Fruit fly (Drosophila melanogaster) whole organism, embryonic: Measurements from ENCODE around the gene Enoph.

Experiments used
- ATbp ChIP-seq: fragments of 200-800 bp; sonication (Bioruptor generic); optimal IDR thresholded peaks from 2 replicates; lab custom pipeline; 2017; ENCODE audit warnings: missing biosample characterization, mild to moderate bottlenecking, missing genetic modification characterization, missing genetic modification reagents
- Asciz ChIP-seq: fragments of 200-800 bp; sonication (Bioruptor generic); optimal IDR thresholded peaks from 2 replicates; lab custom pipeline; 2017; ENCODE audit warnings: missing biosample characterization, mild to moderate bottlenecking, missing genetic modification characterization, missing genetic modification reagents
- CG10209 ChIP-seq: fragments of 200-800 bp; sonication (Bioruptor generic); optimal IDR thresholded peaks from 3 replicates; lab custom pipeline; 2017; ENCODE audit warnings: missing biosample characterization, mild to moderate bottlenecking, missing genetic modification characterization, missing genetic modification reagents
- CG11723 ChIP-seq: fragments of 200-800 bp; sonication (Bioruptor generic); optimal IDR thresholded peaks from 2 replicates; lab custom pipeline; 2017; ENCODE audit warnings: missing biosample characterization, mild to moderate bottlenecking, missing genetic modification characterization
- CG13424 ChIP-seq: fragments of 200-800 bp; sonication (Bioruptor generic); optimal IDR thresholded peaks from 2 replicates; lab custom pipeline; 2019; ENCODE audit warnings: missing biosample characterization, mild to moderate bottlenecking, missing genetic modification characterization, moderate library complexity
- CG13624 ChIP-seq: fragments of 200-800 bp; sonication (Bioruptor generic); optimal IDR thresholded peaks from 2 replicates; lab custom pipeline; 2016; ENCODE audit warnings: missing biosample characterization, missing genetic modification characterization
- CG15269 ChIP-seq: fragments of 200-800 bp; sonication (Bioruptor generic); optimal IDR thresholded peaks from 2 replicates; lab custom pipeline; 2018; ENCODE audit warnings: missing biosample characterization, mild to moderate bottlenecking, missing genetic modification characterization, moderate library complexity
- CG15601 ChIP-seq: fragments of 200-800 bp; sonication (Bioruptor generic); optimal IDR thresholded peaks from 3 replicates; lab custom pipeline; 2019; ENCODE audit warnings: missing biosample characterization, mild to moderate bottlenecking, missing genetic modification characterization, moderate library complexity
- CG15696 ChIP-seq: fragments of 200-800 bp; sonication (Bioruptor generic); optimal IDR thresholded peaks from 2 replicates; lab custom pipeline; 2019; ENCODE audit warnings: missing biosample characterization, mild to moderate bottlenecking, missing genetic modification characterization, moderate library complexity
- CG17186 ChIP-seq: fragments of 200-800 bp; sonication (Bioruptor generic); optimal IDR thresholded peaks from 3 replicates; lab custom pipeline; 2017; ENCODE audit warnings: missing biosample characterization, missing genetic modification reagents, missing genetic modification characterization
- CG17361 ChIP-seq: fragments of 200-800 bp; sonication (Bioruptor generic); IDR thresholded peaks from 3 replicates; pipeline ENCODE4 v1.3.6; 2022; ENCODE audit warnings: missing biosample characterization, missing genetic modification characterization
- CG17912 ChIP-seq: fragments of 200-800 bp; sonication (Bioruptor generic); optimal IDR thresholded peaks from 2 replicates; lab custom pipeline; 2018; ENCODE audit warnings: missing biosample characterization, mild to moderate bottlenecking, missing genetic modification characterization
- CG31224 ChIP-seq: fragments of 200-800 bp; sonication (Bioruptor generic); IDR thresholded peaks from 2 replicates; pipeline ENCODE4 v1.3.6; 2022; ENCODE audit warnings: missing biosample characterization, missing genetic modification characterization
- CG31441 ChIP-seq: fragments of 200-800 bp; sonication (Bioruptor generic); IDR thresholded peaks from 2 replicates; pipeline ENCODE4 v1.3.6; 2022; ENCODE audit warnings: missing biosample characterization, missing genetic modification characterization
- CG34224 ChIP-seq: fragments of 200-800 bp; sonication (Bioruptor generic); IDR thresholded peaks from 3 replicates; pipeline ENCODE4 v1.3.6; 2022; ENCODE audit warnings: missing biosample characterization, missing genetic modification characterization; ENCODE audit not compliant: partially characterized antibody
- CG4617 ChIP-seq: fragments of 200-800 bp; sonication (Bioruptor generic); optimal IDR thresholded peaks from 3 replicates; lab custom pipeline; 2016; ENCODE audit warnings: missing biosample characterization, missing genetic modification characterization, borderline replicate concordance
- CG5180 ChIP-seq: fragments of 200-800 bp; sonication (Bioruptor generic); optimal IDR thresholded peaks from 3 replicates; lab custom pipeline; 2017; ENCODE audit warnings: missing biosample characterization, missing genetic modification characterization, mild to moderate bottlenecking, moderate library complexity, missing genetic modification reagents
- CG5953 ChIP-seq: fragments of 200-800 bp; sonication (Bioruptor generic); IDR thresholded peaks from 2 replicates; pipeline ENCODE4 v1.3.6; 2022; ENCODE audit warnings: missing biosample characterization, missing genetic modification characterization
- CG7556 ChIP-seq: fragments of 200-800 bp; sonication (Bioruptor generic); optimal IDR thresholded peaks from 2 replicates; lab custom pipeline; 2017; ENCODE audit warnings: missing biosample characterization, mild to moderate bottlenecking, missing genetic modification characterization
- CG7745 ChIP-seq: fragments of 200-800 bp; sonication (Bioruptor generic); optimal IDR thresholded peaks from 2 replicates; lab custom pipeline; 2018; ENCODE audit warnings: missing biosample characterization, mild to moderate bottlenecking, missing genetic modification characterization, moderate library complexity
- CTCF ChIP-seq: fragments of 200-800 bp; sonication (Bioruptor generic); optimal IDR thresholded peaks from 2 replicates; lab custom pipeline; 2017; ENCODE audit warnings: missing biosample characterization, mild to moderate bottlenecking, missing genetic modification characterization, moderate library complexity
- CkIIα-i1 ChIP-seq: fragments of 200-800 bp; sonication (Bioruptor generic); IDR thresholded peaks from 2 replicates; pipeline ENCODE4 v1.3.6; 2022; ENCODE audit warnings: missing biosample characterization, missing genetic modification characterization
- Dref ChIP-seq: fragments of 200-800 bp; sonication (Bioruptor generic); IDR thresholded peaks from 2 replicates; pipeline ENCODE4 v1.3.6; 2022; ENCODE audit warnings: missing biosample characterization, missing genetic modification characterization
- E2f2 ChIP-seq: fragments of 200-800 bp; sonication (Bioruptor generic); IDR thresholded peaks from 2 replicates; pipeline ENCODE4 v1.3.6; 2022; ENCODE audit warnings: missing biosample characterization, missing genetic modification characterization
- Fer3 ChIP-seq: fragments of 200-800 bp; sonication (Bioruptor generic); optimal IDR thresholded peaks from 2 replicates; lab custom pipeline; 2018; ENCODE audit warnings: missing biosample characterization, mild to moderate bottlenecking, missing genetic modification characterization, moderate library complexity
- GATAe ChIP-seq: fragments of 200-800 bp; sonication (Bioruptor generic); conservative IDR thresholded peaks from 2 replicates; pipeline ENCODE4 v1.3.6; 2022; ENCODE audit warnings: missing biosample characterization, missing genetic modification characterization
- Hey ChIP-seq: fragments of 200-800 bp; sonication (Bioruptor generic); optimal IDR thresholded peaks from 3 replicates; lab custom pipeline; 2018; ENCODE audit warnings: missing biosample characterization, mild to moderate bottlenecking, missing genetic modification characterization
- Opbp ChIP-seq: fragments of 200-800 bp; sonication (Bioruptor generic); IDR thresholded peaks from 3 replicates; pipeline ENCODE4 v1.3.6; 2022; ENCODE audit warnings: missing biosample characterization, missing genetic modification characterization; ENCODE audit not compliant: partially characterized antibody
- Pdp1 ChIP-seq, 2 experiments: fragments of 200-800 bp; sonication (Bioruptor generic); optimal IDR thresholded peaks; 3 replicates each; lab custom pipeline; 2016; ENCODE audit warnings: missing biosample characterization in 2 of 2, missing genetic modification characterization in 2 of 2, mild to moderate bottlenecking in 1 of 2, moderate library complexity in 1 of 2
- Ptx1 ChIP-seq: fragments of 200-800 bp; sonication (Bioruptor generic); IDR thresholded peaks from 2 replicates; pipeline ENCODE4 v1.3.6; 2022; ENCODE audit warnings: missing biosample characterization, missing genetic modification characterization
- Sry-δ ChIP-seq: fragments of 200-800 bp; sonication (Bioruptor generic); optimal IDR thresholded peaks from 2 replicates; lab custom pipeline; 2016; ENCODE audit warnings: missing biosample characterization, missing genetic modification characterization
- amos ChIP-seq: fragments of 200-800 bp; sonication (Bioruptor generic); IDR thresholded peaks from 2 replicates; pipeline ENCODE4 v1.3.6; 2022; ENCODE audit warnings: missing biosample characterization, missing genetic modification characterization; ENCODE audit not compliant: partially characterized antibody
- ash1 ChIP-seq: fragments of 200-800 bp; sonication (Bioruptor generic); optimal IDR thresholded peaks from 2 replicates; lab custom pipeline; 2018; ENCODE audit warnings: missing biosample characterization, mild to moderate bottlenecking, missing genetic modification characterization
- cad ChIP-seq: fragments of >200 bp; optimal IDR thresholded peaks from 2 replicates; lab custom pipeline; 2017; ENCODE audit warnings: missing biosample characterization, missing genetic modification characterization
- crp ChIP-seq, 2 experiments: fragments of 200-800 bp; sonication (Bioruptor generic); optimal IDR thresholded peaks; 2 replicates in 1 of 2; 3 replicates in 1 of 2; lab custom pipeline; 2017; ENCODE audit warnings: missing biosample characterization in 2 of 2, missing genetic modification characterization in 2 of 2, mild to moderate bottlenecking in 1 of 2, moderate library complexity in 1 of 2
- dm ChIP-seq: fragments of 200-800 bp; sonication (Bioruptor generic); optimal IDR thresholded peaks from 3 replicates; lab custom pipeline; 2016; ENCODE audit warnings: missing biosample characterization, missing genetic modification characterization
- dmrt11E ChIP-seq: fragments of 200-800 bp; sonication (Bioruptor generic); optimal IDR thresholded peaks from 3 replicates; lab custom pipeline; 2018; ENCODE audit warnings: missing biosample characterization, mild to moderate bottlenecking, missing genetic modification characterization, moderate library complexity
- exex ChIP-seq: fragments of 200-800 bp; sonication (Bioruptor generic); optimal IDR thresholded peaks from 4 replicates; lab custom pipeline; 2018; ENCODE audit warnings: missing biosample characterization, mild to moderate bottlenecking, missing genetic modification characterization, moderate library complexity
- ham ChIP-seq: fragments of 200-800 bp; sonication (Bioruptor generic); IDR thresholded peaks from 2 replicates; pipeline ENCODE4 v1.3.6; 2022; ENCODE audit warnings: missing biosample characterization, missing genetic modification characterization
- lola ChIP-seq, 3 experiments: fragments of >200 bp in 2 of 3; fragments of 200-800 bp in 1 of 3; sonication (Bioruptor generic) in 1 of 3; optimal IDR thresholded peaks; 2 replicates each; lab custom pipeline; 2017 to 2019; ENCODE audit warnings: missing biosample characterization in 3 of 3, missing genetic modification characterization in 3 of 3, mild to moderate bottlenecking in 1 of 3, moderate library complexity in 1 of 3
- pfk ChIP-seq: fragments of 200-800 bp; sonication (Bioruptor generic); optimal IDR thresholded peaks from 2 replicates; lab custom pipeline; 2018; ENCODE audit warnings: missing biosample characterization, mild to moderate bottlenecking, missing genetic modification characterization, moderate library complexity
- pho ChIP-seq: fragments of 200-800 bp; sonication (Bioruptor generic); optimal IDR thresholded peaks from 2 replicates; lab custom pipeline; 2016; ENCODE audit warnings: missing biosample characterization, missing genetic modification characterization
- pros ChIP-seq: fragments of 200-800 bp; sonication (Bioruptor generic); optimal IDR thresholded peaks from 3 replicates; lab custom pipeline; 2019; ENCODE audit warnings: missing biosample characterization, mild to moderate bottlenecking, missing genetic modification characterization, moderate library complexity
- salm ChIP-seq: fragments of 200-800 bp; sonication (Bioruptor generic); optimal IDR thresholded peaks from 2 replicates; lab custom pipeline; 2018; ENCODE audit warnings: missing biosample characterization, mild to moderate bottlenecking, missing genetic modification characterization
- toy ChIP-seq: fragments of 200-800 bp; sonication (Bioruptor generic); IDR thresholded peaks from 2 replicates; pipeline ENCODE4 v1.3.6; 2022; ENCODE audit warnings: missing biosample characterization, missing genetic modification characterization
- trh ChIP-seq: fragments of 200-800 bp; sonication (Bioruptor generic); optimal IDR thresholded peaks from 2 replicates; lab custom pipeline; 2016; ENCODE audit warnings: missing biosample characterization, missing genetic modification characterization

Enoph gene

DNA sequence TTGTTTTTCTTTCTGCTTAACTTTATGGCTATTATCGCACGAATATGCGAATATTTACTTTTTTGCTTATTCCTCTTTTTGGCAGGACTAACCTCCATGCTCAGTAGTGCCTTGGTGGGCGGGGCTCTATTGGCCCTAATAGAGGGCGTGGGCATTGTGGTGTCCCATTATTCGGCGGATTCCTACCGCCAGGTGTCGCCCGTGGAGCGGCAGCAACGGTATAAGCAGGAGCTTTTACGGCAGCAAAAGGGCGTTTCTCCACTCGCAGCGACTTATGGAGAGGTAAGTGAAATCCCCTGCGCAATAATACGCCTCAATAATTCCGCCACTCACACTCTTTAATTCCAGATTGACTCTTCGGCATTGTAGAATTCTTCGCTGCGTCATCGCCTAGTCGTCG, 44.1 kb upstream of the Enoph start (continued):
- TF ChIP-seq exex (tag; lab: Kevin White, UChicago) (no peak), ham (GFP tag; lab: Robert Waterston, UW) (no peak), salm (tag; lab: Kevin White, UChicago) (no peak), toy (GFP tag; lab: Robert Waterston, UW) (no peak), CG7556 (GFP tag; lab: Kevin White, UChicago) (no peak), Dref (GFP tag; lab: Robert Waterston, UW) (no peak), CG15696 (no peak), Opbp (GFP tag; lab: Robert Waterston, UW) (no peak), ash1 (GFP tag; lab: Kevin White, UChicago) (no peak), CG15601 (tag; lab: Kevin White, UChicago) (no peak), pho (GFP tag; lab: Kevin White, UChicago) (no peak), Sry-δ (GFP tag; lab: Kevin White, UChicago) (no peak), cad (GFP tag; lab: Kevin White, UChicago) (no peak), ATbp (peak; percentile 56), CG11723 (no peak), CG15269 (tag; lab: Kevin White, UChicago) (peak; percentile 30), Ptx1 (0 out of 2 replicates have a peak, but pooled peaks have one; percentile 9), Hey (tag; lab: Kevin White, UChicago) (no peak), CG10209 (GFP tag; lab: Kevin White, UChicago) (no peak), CTCF (GFP tag; lab: Kevin White, UChicago) (peak; percentile 92), Fer3 (tag; lab: Kevin White, UChicago) (no peak), CG34224 (no peak), CG13424 (peak; percentile 19), lola (GFP tag; optimal IDR thresholded peaks at IDR 0.05; lab: Kevin White, UChicago) (no peak), GATAe (GFP tag; lab: Robert Waterston, UW) (no peak), CkIIα-i1 (no peak), CG5180 (GFP tag; lab: Kevin White, UChicago) (no peak), CG31224 (GFP tag; lab: Robert Waterston, UW) (no peak), CG17186 (GFP tag; lab: Kevin White, UChicago) (no peak), CG17361 (GFP tag; lab: Robert Waterston, UW) (0 out of 3 replicates have a peak, but pooled peaks have one; percentile 17), crp (GFP tag; optimal IDR thresholded peaks at IDR 0.05; lab: Kevin White, UChicago) (no peak), CG31441 (GFP tag; lab: Robert Waterston, UW) (no peak), E2f2 (GFP tag; lab: Robert Waterston, UW) (no peak), amos (GFP tag; lab: Robert Waterston, UW) (no peak), pros (GFP tag; lab: Kevin White, UChicago) (no peak), CG4617 (GFP tag; lab: Kevin White, UChicago) (no peak), dm (GFP tag; lab: Kevin White, UChicago) (no peak)

dm6 chr3R:5299569-5300195, 43.2 kb upstream of the Enoph start, which contains the start of gene Tim17b1:
Gene Tim17b1, plus strand, starts transcription at chr3R:5300145.
- no peak for TF ChIP-seq CG13624 (GFP tag; lab: Kevin White, UChicago)
- no peak for TF ChIP-seq pfk (GFP tag; lab: Kevin White, UChicago)
- no peak for TF ChIP-seq CG17912 (GFP tag; lab: Kevin White, UChicago)
- no peak for TF ChIP-seq trh (GFP tag; lab: Kevin White, UChicago)
- no peak for TF ChIP-seq CG7745 (tag; lab: Kevin White, UChicago)
- peak in 1 of 2 experiments; percentile 51 for TF ChIP-seq Pdp1 (GFP tag; optimal IDR thresholded peaks at IDR 0.05; lab: Kevin White, UChicago)
- TF ChIP-seq CG5953 (GFP tag; lab: Robert Waterston, UW) = no peak
- TF ChIP-seq exex (tag; lab: Kevin White, UChicago) = peak; percentile 43
- no peak for TF ChIP-seq dmrt11E
- TF ChIP-seq Asciz = no peak
